Worm (Caenorhabditis elegans): Measurements from ENCODE around the gene F02D8.9.

F02D8.9 gene

DNA sequence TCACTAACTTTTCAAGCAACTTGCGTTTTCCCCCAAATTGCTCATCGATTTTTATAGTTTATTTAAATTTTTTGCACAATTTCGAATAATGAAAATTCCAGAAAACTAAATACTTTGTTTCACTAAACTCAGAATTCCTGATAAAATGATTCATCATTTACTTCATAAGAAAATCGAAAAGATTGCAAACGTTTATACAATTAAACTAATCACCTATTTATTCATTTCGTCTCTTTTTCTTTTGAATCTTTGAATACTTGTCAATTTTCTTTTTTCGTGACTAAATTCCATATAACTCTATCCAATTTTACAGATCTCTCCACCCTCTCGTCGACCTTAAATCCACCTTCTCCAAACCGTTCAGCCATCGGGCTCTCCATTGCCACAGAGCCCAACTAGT is 19.0 kb downstream of the F02D8.9 start, which contains the start of gene C30G7.2:
Gene C30G7.2, plus strand, starts transcription at position 301 of the 400 bp plus-strand sequence.
- TF ChIP-seq blmp-1 (tag; optimal IDR thresholded peaks at IDR 0.05) = no peak

DNA sequence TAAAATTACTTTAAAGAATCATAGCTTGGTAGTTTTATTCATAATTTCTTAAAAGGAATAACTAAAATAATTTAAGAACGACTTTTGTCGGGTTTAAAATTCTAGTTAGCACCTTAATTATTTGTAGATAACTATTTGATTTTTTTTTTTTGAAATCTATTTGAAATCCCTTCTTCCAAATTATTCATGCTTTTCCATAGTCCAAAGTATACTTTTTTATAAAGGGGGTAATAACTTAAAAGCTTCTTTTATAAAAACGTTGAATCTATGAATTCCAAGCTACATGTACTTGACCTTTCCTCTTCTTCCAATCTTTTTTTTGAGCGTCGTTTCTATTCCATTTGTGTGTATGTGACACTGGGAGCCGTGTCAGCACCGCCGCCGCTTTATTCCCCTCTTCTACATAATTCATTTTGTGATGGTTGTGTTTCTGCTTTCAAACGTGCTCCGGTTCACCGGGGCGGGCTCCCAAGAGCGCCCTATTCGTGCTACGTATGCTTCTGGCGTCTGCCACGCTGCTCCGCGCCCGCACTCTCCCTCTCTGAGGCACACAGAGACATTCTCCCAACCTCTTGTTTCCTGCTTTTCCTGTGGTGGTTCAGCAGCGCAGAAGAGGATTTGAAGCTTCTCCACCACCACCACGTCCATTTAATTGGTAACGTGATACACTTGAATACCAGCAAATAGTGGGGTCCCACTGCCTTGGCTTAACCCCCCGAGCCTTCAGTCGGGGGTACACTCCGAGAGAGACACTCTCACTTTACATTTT is 21.9 kb downstream of the F02D8.9 start:
- no peak for TF ChIP-seq cnd-1 (tag; optimal IDR thresholded peaks at IDR 0.05)
- no peak for TF ChIP-seq sptf-1 (tag; optimal IDR thresholded peaks at IDR 0.05)
- TF ChIP-seq unc-62 (GFP tag; optimal IDR thresholded peaks at IDR 0.05) = no peak
- TF ChIP-seq ceh-43 (GFP tag; optimal IDR thresholded peaks at IDR 0.05) = no peak
- TF ChIP-seq ces-1 (GFP tag; optimal IDR thresholded peaks at IDR 0.05) = no peak
- no peak for TF ChIP-seq lin-13 (tag; optimal IDR thresholded peaks at IDR 0.05)
- no peak for TF ChIP-seq flh-1 (GFP tag; optimal IDR thresholded peaks at IDR 0.05)
- no peak for TF ChIP-seq lin-32 (GFP tag; optimal IDR thresholded peaks at IDR 0.05)
- no peak for TF ChIP-seq blmp-1 (tag; optimal IDR thresholded peaks at IDR 0.05)
- TF ChIP-seq ztf-11 (tag; optimal IDR thresholded peaks at IDR 0.05) = no peak
- no peak for TF ChIP-seq elt-3 (tag; optimal IDR thresholded peaks at IDR 0.05)
- no peak for TF ChIP-seq tbx-8 (GFP tag; optimal IDR thresholded peaks at IDR 0.05)
- TF ChIP-seq ham-2 (GFP tag; optimal IDR thresholded peaks at IDR 0.05) = no peak
- no peak for TF ChIP-seq M03D4.4 (tag; optimal IDR thresholded peaks at IDR 0.05)
- no peak for TF ChIP-seq ceh-83 (GFP tag; optimal IDR thresholded peaks at IDR 0.05)
- TF ChIP-seq nhr-12 (tag; optimal IDR thresholded peaks at IDR 0.05) = no peak
- no peak for TF ChIP-seq unc-39 (tag; optimal IDR thresholded peaks at IDR 0.05)
- no peak for TF ChIP-seq snpc-4 (tag; optimal IDR thresholded peaks at IDR 0.05)
- no peak for TF ChIP-seq sem-2 (GFP tag; optimal IDR thresholded peaks at IDR 0.05)

DNA sequence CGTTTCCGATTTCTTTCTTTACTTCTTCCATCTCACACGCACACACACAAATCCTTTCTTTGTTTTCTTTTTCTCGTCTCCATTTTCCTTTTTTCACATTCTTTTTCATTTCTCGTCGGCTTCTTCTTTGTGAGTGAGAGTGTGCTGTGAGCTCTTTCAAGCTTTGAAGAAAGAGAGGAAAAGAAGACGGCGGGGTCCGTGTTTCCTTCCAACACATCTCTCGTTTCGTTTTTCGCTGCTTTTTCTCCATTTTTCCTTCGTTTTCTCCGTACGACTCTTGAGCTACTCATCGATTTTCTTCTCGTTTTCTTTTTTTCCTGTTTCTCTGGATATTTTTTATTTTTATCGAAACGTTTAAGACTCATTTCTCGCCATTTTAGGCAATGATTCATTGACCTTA is 25.4 kb downstream of the F02D8.9 start:
- no peak for TF ChIP-seq unc-39 (tag; optimal IDR thresholded peaks at IDR 0.05)
- TF ChIP-seq unc-62 (GFP tag; optimal IDR thresholded peaks at IDR 0.05) = no peak
- peak; percentile 15 for TF ChIP-seq ces-1 (GFP tag; optimal IDR thresholded peaks at IDR 0.05)
- no peak for TF ChIP-seq sptf-1 (tag; optimal IDR thresholded peaks at IDR 0.05)
- no peak for TF ChIP-seq ham-2 (GFP tag; optimal IDR thresholded peaks at IDR 0.05)

DNA sequence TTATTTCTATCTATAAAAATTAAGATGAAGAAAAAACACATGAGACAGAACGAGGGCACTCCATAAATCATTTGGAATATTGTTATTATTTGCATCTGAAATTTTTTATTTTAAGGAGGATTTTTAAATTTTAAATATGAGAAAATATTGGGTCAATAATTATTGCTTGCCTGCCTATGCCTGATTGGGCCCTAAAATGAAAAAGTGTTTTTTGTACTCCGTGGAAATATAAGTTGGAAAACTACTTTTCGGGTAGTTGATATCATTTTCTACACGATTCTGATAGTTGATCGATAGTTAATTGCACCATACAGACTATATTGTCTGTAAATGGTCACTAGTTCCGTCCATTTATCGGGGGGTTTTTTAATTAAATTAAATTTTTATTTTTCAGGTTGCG is 27.3 kb downstream of the F02D8.9 start, which contains the start of gene srg-55:
Gene srg-55, minus strand, starts transcription at position 101 of the 400 bp plus-strand sequence.
- no peak for TF ChIP-seq zip-8 (tag; optimal IDR thresholded peaks at IDR 0.05)

DNA sequence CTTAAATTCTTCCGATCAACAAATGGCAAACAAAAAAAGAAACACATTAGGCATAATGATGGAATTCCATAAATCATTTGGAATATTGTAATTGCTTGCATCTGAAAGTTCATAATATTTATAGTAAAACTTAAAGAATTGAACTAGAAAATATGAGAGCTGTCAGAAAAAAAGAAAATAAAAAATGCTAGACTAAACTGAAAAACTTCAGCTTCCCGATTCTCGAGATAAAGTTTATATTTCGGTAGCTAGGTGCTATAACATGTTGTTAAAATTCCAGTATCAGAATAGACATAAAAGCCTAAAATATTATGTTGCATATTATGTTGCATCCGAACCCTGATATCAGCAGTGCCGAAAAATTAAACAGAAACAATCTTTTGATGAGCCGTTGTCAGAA is 31.5 kb downstream of the F02D8.9 start, which contains the start of gene srg-54:
Gene srg-54, minus strand, starts transcription at position 101 of the 400 bp plus-strand sequence.
- TF ChIP-seq mls-2 (tag; optimal IDR thresholded peaks at IDR 0.05) (no peak), flh-1 (GFP tag; optimal IDR thresholded peaks at IDR 0.05) (no peak), sptf-1 (tag; optimal IDR thresholded peaks at IDR 0.05) (no peak), lin-13 (tag; optimal IDR thresholded peaks at IDR 0.05) (no peak), nhr-12 (tag; optimal IDR thresholded peaks at IDR 0.05) (no peak), ceh-43 (GFP tag; optimal IDR thresholded peaks at IDR 0.05) (no peak)

DNA sequence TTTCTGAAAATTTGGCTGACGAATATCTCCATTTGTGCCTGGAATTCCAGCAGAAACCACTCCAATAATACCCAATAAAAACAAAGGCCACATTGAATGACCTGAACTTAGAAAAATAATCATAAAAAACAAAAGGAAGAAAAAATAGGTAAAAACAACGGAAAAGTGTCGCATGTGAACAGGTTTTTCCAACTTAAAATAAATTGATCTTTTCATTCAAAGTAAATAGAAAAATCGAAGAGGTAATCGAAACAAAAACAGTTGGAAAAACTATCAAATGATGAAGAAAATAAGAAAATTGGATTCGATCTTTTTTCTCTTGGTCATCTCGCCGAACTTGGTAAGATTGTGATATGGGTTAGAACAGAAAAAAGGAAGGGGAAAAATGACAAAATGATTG is 34.1 kb downstream of the F02D8.9 start, which contains the start of gene zmp-4:
Gene zmp-4, minus strand, starts transcription at position 101 of the 400 bp plus-strand sequence.
- TF ChIP-seq ceh-39 (tag; optimal IDR thresholded peaks at IDR 0.05) (no peak), nhr-2 (tag; optimal IDR thresholded peaks at IDR 0.05) (no peak), elt-3 (tag; optimal IDR thresholded peaks at IDR 0.05) (no peak), bed-3 (GFP tag; optimal IDR thresholded peaks at IDR 0.05) (no peak), mab-5 (tag; optimal IDR thresholded peaks at IDR 0.05) (no peak), nhr-28 (tag; optimal IDR thresholded peaks at IDR 0.05) (no peak), tbx-8 (GFP tag; optimal IDR thresholded peaks at IDR 0.05) (no peak)

DNA sequence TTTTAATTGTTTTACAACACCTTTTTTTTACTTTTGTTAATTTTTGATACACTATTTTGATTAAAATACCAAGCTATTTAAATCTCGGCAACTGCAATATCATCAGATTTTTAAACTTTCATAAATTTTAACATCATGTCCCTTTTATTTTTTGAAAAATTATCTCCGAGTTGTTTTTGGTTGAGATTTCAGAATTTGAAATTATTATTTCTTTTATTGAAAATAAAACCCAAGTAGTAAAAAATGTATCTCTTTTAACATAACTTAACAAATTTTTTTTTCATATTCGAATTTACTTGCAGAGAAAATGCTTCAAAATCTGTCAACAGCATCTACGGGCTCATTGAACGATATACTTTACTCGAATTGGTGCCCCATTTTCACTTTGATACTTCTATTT is 40.0 kb downstream of the F02D8.9 start, which contains the start of gene H12D21.11:
Gene H12D21.11, plus strand, starts transcription at position 301 of the 400 bp plus-strand sequence.
- no peak for TF ChIP-seq ces-1 (GFP tag; optimal IDR thresholded peaks at IDR 0.05)
- TF ChIP-seq unc-120 (tag; optimal IDR thresholded peaks at IDR 0.05; ENCODE audit: poor library complexity, severe bottlenecking) = no peak
- TF ChIP-seq nhr-76 (tag; optimal IDR thresholded peaks at IDR 0.05) = no peak
- no peak for TF ChIP-seq mls-2 (tag; optimal IDR thresholded peaks at IDR 0.05)
- no peak for TF ChIP-seq tbx-8 (GFP tag; optimal IDR thresholded peaks at IDR 0.05)
- no peak for TF ChIP-seq ceh-43 (GFP tag; optimal IDR thresholded peaks at IDR 0.05)
- TF ChIP-seq bed-3 (GFP tag; optimal IDR thresholded peaks at IDR 0.05) = no peak
- no peak for TF ChIP-seq ceh-39 (tag; optimal IDR thresholded peaks at IDR 0.05)
- TF ChIP-seq nhr-237 (tag; optimal IDR thresholded peaks at IDR 0.05) = no peak
- TF ChIP-seq blmp-1 (tag; optimal IDR thresholded peaks at IDR 0.05) = no peak
- TF ChIP-seq cnd-1 (tag; optimal IDR thresholded peaks at IDR 0.05) = no peak
- no peak for TF ChIP-seq snpc-4 (tag; optimal IDR thresholded peaks at IDR 0.05)
- TF ChIP-seq flh-1 (GFP tag; optimal IDR thresholded peaks at IDR 0.05) = no peak
- TF ChIP-seq sem-2 (GFP tag; optimal IDR thresholded peaks at IDR 0.05) = no peak

All from whole organism, mixed stage, embryonic.